Fruit fly (Drosophila melanogaster) whole organism, embryonic: Measurements from ENCODE around the gene Cdk5alpha.

Source experiments
- Blimp-1 ChIP-seq: fragments of 200-800 bp; sonication (Bioruptor generic); optimal IDR thresholded peaks from 3 replicates; lab custom pipeline; 2018; ENCODE audit warnings: missing biosample characterization, missing genetic modification characterization, mild to moderate bottlenecking, moderate library complexity, missing genetic modification reagents
- CG10209 ChIP-seq: fragments of 200-800 bp; sonication (Bioruptor generic); optimal IDR thresholded peaks from 3 replicates; lab custom pipeline; 2017; ENCODE audit warnings: missing biosample characterization, mild to moderate bottlenecking, missing genetic modification characterization, missing genetic modification reagents
- CG13624 ChIP-seq: fragments of 200-800 bp; sonication (Bioruptor generic); optimal IDR thresholded peaks from 2 replicates; lab custom pipeline; 2016; ENCODE audit warnings: missing biosample characterization, missing genetic modification characterization
- CG13775 ChIP-seq: fragments of 200-800 bp; sonication (Bioruptor generic); optimal IDR thresholded peaks from 3 replicates; lab custom pipeline; 2017; ENCODE audit warnings: missing biosample characterization, mild to moderate bottlenecking, missing genetic modification characterization
- CG15011 ChIP-seq: fragments of 200-800 bp; sonication (Bioruptor generic); optimal IDR thresholded peaks from 3 replicates; lab custom pipeline; 2018; ENCODE audit warnings: missing biosample characterization, mild to moderate bottlenecking, missing genetic modification characterization
- CG15073 ChIP-seq: fragments of 200-800 bp; sonication (Bioruptor generic); optimal IDR thresholded peaks from 2 replicates; lab custom pipeline; 2016; ENCODE audit warnings: missing biosample characterization, missing genetic modification characterization
- CG17186 ChIP-seq: fragments of 200-800 bp; sonication (Bioruptor generic); optimal IDR thresholded peaks from 3 replicates; lab custom pipeline; 2017; ENCODE audit warnings: missing biosample characterization, missing genetic modification reagents, missing genetic modification characterization
- CG17361 ChIP-seq: fragments of 200-800 bp; sonication (Bioruptor generic); IDR thresholded peaks from 3 replicates; pipeline ENCODE4 v1.3.6; 2022; ENCODE audit warnings: missing biosample characterization, missing genetic modification characterization
- CG17802 ChIP-seq: fragments of 200-800 bp; sonication (Bioruptor generic); optimal IDR thresholded peaks from 2 replicates; lab custom pipeline; 2018; ENCODE audit warnings: missing biosample characterization, mild to moderate bottlenecking, missing genetic modification characterization, moderate library complexity
- CG18476 ChIP-seq: fragments of 200-800 bp; sonication (Bioruptor generic); optimal IDR thresholded peaks from 2 replicates; lab custom pipeline; 2016; ENCODE audit warnings: missing biosample characterization, mild to moderate bottlenecking, missing genetic modification characterization
- CG31441 ChIP-seq: fragments of 200-800 bp; sonication (Bioruptor generic); IDR thresholded peaks from 2 replicates; pipeline ENCODE4 v1.3.6; 2022; ENCODE audit warnings: missing biosample characterization, missing genetic modification characterization
- CG3281 ChIP-seq: fragments of 200-800 bp; sonication (Bioruptor generic); optimal IDR thresholded peaks from 3 replicates; lab custom pipeline; 2017; ENCODE audit warnings: missing biosample characterization, mild to moderate bottlenecking, missing genetic modification characterization
- CG34422 ChIP-seq: fragments of 200-800 bp; sonication (Bioruptor generic); IDR thresholded peaks from 3 replicates; pipeline ENCODE4 v1.3.6; 2022; ENCODE audit warnings: missing biosample characterization, missing genetic modification characterization
- CG4730 ChIP-seq: fragments of 200-800 bp; sonication (Bioruptor generic); IDR thresholded peaks from 2 replicates; pipeline ENCODE4 v1.3.6; 2022; ENCODE audit warnings: missing biosample characterization, missing genetic modification characterization
- CG6683 ChIP-seq: fragments of 200-800 bp; sonication (Bioruptor generic); optimal IDR thresholded peaks from 2 replicates; lab custom pipeline; 2017; ENCODE audit warnings: missing biosample characterization, mild to moderate bottlenecking, missing genetic modification characterization, missing genetic modification reagents
- CG6854 ChIP-seq: fragments of 200-800 bp; sonication (Bioruptor generic); optimal IDR thresholded peaks from 3 replicates; lab custom pipeline; 2017; ENCODE audit warnings: missing biosample characterization, mild to moderate bottlenecking, missing genetic modification characterization
- CG7928 ChIP-seq: fragments of 200-800 bp; sonication (Bioruptor generic); optimal IDR thresholded peaks from 2 replicates; lab custom pipeline; 2017; ENCODE audit warnings: missing biosample characterization, mild to moderate bottlenecking, missing genetic modification characterization
- CG8290 ChIP-seq, 3 experiments: fragments of 200-800 bp; sonication (Bioruptor generic); optimal IDR thresholded peaks; 2 replicates each; lab custom pipeline; 2016 to 2019; ENCODE audit warnings: missing biosample characterization in 3 of 3, missing genetic modification characterization in 3 of 3, mild to moderate bottlenecking in 2 of 3, moderate library complexity in 1 of 3
- Chrac-16 ChIP-seq: fragments of 200-800 bp; sonication (Bioruptor generic); optimal IDR thresholded peaks from 3 replicates; lab custom pipeline; 2016; ENCODE audit warnings: missing biosample characterization, missing genetic modification characterization
- Eip74EF ChIP-seq, 2 experiments: fragments of 200-800 bp in 1 of 2; fragments of >200 bp in 1 of 2; sonication (Bioruptor generic) in 1 of 2; optimal IDR thresholded peaks; 2 replicates each; lab custom pipeline; 2017 to 2019; ENCODE audit warnings: missing biosample characterization in 2 of 2, missing genetic modification characterization in 2 of 2, mild to moderate bottlenecking in 1 of 2, moderate library complexity in 1 of 2
- Oli ChIP-seq: fragments of 200-800 bp; sonication (Bioruptor generic); optimal IDR thresholded peaks from 2 replicates; lab custom pipeline; 2018; ENCODE audit warnings: missing biosample characterization, mild to moderate bottlenecking, missing genetic modification characterization, moderate library complexity
- Ravus ChIP-seq: fragments of 200-800 bp; sonication (Bioruptor generic); IDR thresholded peaks from 2 replicates; pipeline ENCODE4 v1.3.6; 2022; ENCODE audit warnings: missing biosample characterization, missing genetic modification characterization
- Spps ChIP-seq: fragments of 200-800 bp; sonication (Bioruptor generic); optimal IDR thresholded peaks from 2 replicates; lab custom pipeline; 2018; ENCODE audit warnings: missing biosample characterization, mild to moderate bottlenecking, missing genetic modification characterization
- Sry-β ChIP-seq: fragments of 200-800 bp; sonication (Bioruptor generic); optimal IDR thresholded peaks from 2 replicates; lab custom pipeline; 2018; ENCODE audit warnings: missing biosample characterization, mild to moderate bottlenecking, missing genetic modification characterization, moderate library complexity
- Sry-δ ChIP-seq: fragments of 200-800 bp; sonication (Bioruptor generic); optimal IDR thresholded peaks from 2 replicates; lab custom pipeline; 2016; ENCODE audit warnings: missing biosample characterization, missing genetic modification characterization
- Tbp ChIP-seq: fragments of >200 bp; optimal IDR thresholded peaks from 2 replicates; lab custom pipeline; 2018; ENCODE audit warnings: missing biosample characterization, missing genetic modification characterization
- amos ChIP-seq: fragments of 200-800 bp; sonication (Bioruptor generic); IDR thresholded peaks from 2 replicates; pipeline ENCODE4 v1.3.6; 2022; ENCODE audit warnings: missing biosample characterization, missing genetic modification characterization; ENCODE audit not compliant: partially characterized antibody
- aop ChIP-seq: fragments of 200-800 bp; sonication (Bioruptor generic); IDR thresholded peaks from 2 replicates; pipeline ENCODE4 v1.3.6; 2022; ENCODE audit warnings: missing biosample characterization, missing genetic modification characterization
- ash1 ChIP-seq: fragments of 200-800 bp; sonication (Bioruptor generic); optimal IDR thresholded peaks from 2 replicates; lab custom pipeline; 2018; ENCODE audit warnings: missing biosample characterization, mild to moderate bottlenecking, missing genetic modification characterization
- az2 ChIP-seq: fragments of 200-800 bp; sonication (Bioruptor generic); optimal IDR thresholded peaks from 3 replicates; lab custom pipeline; 2016; ENCODE audit warnings: missing biosample characterization, missing genetic modification characterization
- chif ChIP-seq, 2 experiments: fragments of 200-800 bp; sonication (Bioruptor generic); optimal IDR thresholded peaks; 3 replicates each; lab custom pipeline; 2016; ENCODE audit warnings: missing biosample characterization in 2 of 2, missing genetic modification characterization in 2 of 2
- chinmo ChIP-seq: fragments of 200-800 bp; sonication (Bioruptor generic); IDR thresholded peaks from 4 replicates; pipeline ENCODE4 v1.3.6; 2022; ENCODE audit warnings: missing biosample characterization, missing genetic modification characterization; ENCODE audit not compliant: partially characterized antibody
- corto ChIP-seq: fragments of 200-800 bp; sonication (Bioruptor generic); optimal IDR thresholded peaks from 2 replicates; lab custom pipeline; 2016; ENCODE audit warnings: missing biosample characterization, mild to moderate bottlenecking, missing genetic modification characterization, moderate library complexity
- ems ChIP-seq: fragments of 200-800 bp; sonication (Bioruptor generic); optimal IDR thresholded peaks from 3 replicates; lab custom pipeline; 2016; ENCODE audit warnings: missing biosample characterization, missing genetic modification characterization
- fd3F ChIP-seq: fragments of 200-800 bp; sonication (Bioruptor generic); optimal IDR thresholded peaks from 2 replicates; lab custom pipeline; 2018; ENCODE audit warnings: missing biosample characterization, mild to moderate bottlenecking, missing genetic modification characterization, moderate library complexity
- hth ChIP-seq: fragments of >200 bp; optimal IDR thresholded peaks from 2 replicates; lab custom pipeline; 2017; ENCODE audit warnings: inconsistent platforms
- kni ChIP-seq: fragments of 200-800 bp; sonication (Bioruptor generic); optimal IDR thresholded peaks from 3 replicates; lab custom pipeline; 2017; ENCODE audit warnings: mild to moderate bottlenecking, missing biosample characterization, missing genetic modification reagents, missing genetic modification characterization
- lab ChIP-seq: fragments of 200-800 bp; sonication (Bioruptor generic); optimal IDR thresholded peaks from 3 replicates; lab custom pipeline; 2017; ENCODE audit warnings: missing biosample characterization, missing genetic modification characterization, mild to moderate bottlenecking, moderate library complexity, missing genetic modification reagents
- lbe ChIP-seq: fragments of 200-800 bp; sonication (Bioruptor generic); optimal IDR thresholded peaks from 2 replicates; lab custom pipeline; 2016; ENCODE audit warnings: missing biosample characterization, mild to moderate bottlenecking, missing genetic modification characterization
- nom ChIP-seq: fragments of 200-800 bp; sonication (Bioruptor generic); optimal IDR thresholded peaks from 2 replicates; lab custom pipeline; 2017; ENCODE audit warnings: missing biosample characterization, missing genetic modification characterization, mild to moderate bottlenecking, moderate library complexity, missing genetic modification reagents
- psq ChIP-seq: fragments of 200-800 bp; sonication (Bioruptor generic); optimal IDR thresholded peaks from 2 replicates; lab custom pipeline; 2017; ENCODE audit warnings: missing biosample characterization, missing genetic modification characterization
- ro ChIP-seq: fragments of 200-800 bp; sonication (Bioruptor generic); IDR thresholded peaks from 2 replicates; pipeline ENCODE4 v1.3.6; 2022; ENCODE audit warnings: missing biosample characterization, missing genetic modification characterization
- run ChIP-seq: fragments of 200-800 bp; sonication (Bioruptor generic); optimal IDR thresholded peaks from 3 replicates; lab custom pipeline; 2018; ENCODE audit warnings: missing biosample characterization, mild to moderate bottlenecking, missing genetic modification characterization
- salm ChIP-seq: fragments of 200-800 bp; sonication (Bioruptor generic); optimal IDR thresholded peaks from 2 replicates; lab custom pipeline; 2018; ENCODE audit warnings: missing biosample characterization, mild to moderate bottlenecking, missing genetic modification characterization
- sc ChIP-seq, 3 experiments: fragments of >200 bp in 2 of 3; fragments of 200-800 bp in 1 of 3; sonication (Bioruptor generic) in 1 of 3; optimal IDR thresholded peaks; 2 replicates in 2 of 3; 3 replicates in 1 of 3; lab custom pipeline; 2017; ENCODE audit warnings: mild to moderate bottlenecking in 1 of 3, missing biosample characterization in 1 of 3, missing genetic modification characterization in 1 of 3, missing genetic modification reagents in 1 of 3
- slou ChIP-seq: fragments of 200-800 bp; sonication (Bioruptor generic); optimal IDR thresholded peaks from 3 replicates; lab custom pipeline; 2016; ENCODE audit warnings: missing biosample characterization, missing genetic modification characterization
- toy ChIP-seq: fragments of 200-800 bp; sonication (Bioruptor generic); IDR thresholded peaks from 2 replicates; pipeline ENCODE4 v1.3.6; 2022; ENCODE audit warnings: missing biosample characterization, missing genetic modification characterization
- tx ChIP-seq: fragments of 200-800 bp; sonication (Bioruptor generic); optimal IDR thresholded peaks from 2 replicates; lab custom pipeline; 2016; ENCODE audit warnings: missing biosample characterization, missing genetic modification characterization
- vvl ChIP-seq: fragments of 200-800 bp; sonication (Bioruptor generic); IDR thresholded peaks from 2 replicates; pipeline ENCODE4 v1.3.6; 2022; ENCODE audit warnings: missing biosample characterization, missing genetic modification characterization
- wek ChIP-seq: fragments of 200-800 bp; sonication (Bioruptor generic); optimal IDR thresholded peaks from 3 replicates; lab custom pipeline; 2018; ENCODE audit warnings: missing biosample characterization, mild to moderate bottlenecking, missing genetic modification characterization, moderate library complexity

The Cdk5alpha gene

dm6 chr2L:10263343-10263744 is 47.4 kb downstream of the Cdk5alpha start, which contains the start of gene Rsf1:
TSS of gene Rsf1 (minus strand) at chr2L:10263554.
- TF ChIP-seq Tbp (no peak), CG13775 (GFP tag; lab: Kevin White, UChicago) (no peak), vvl (GFP tag; lab: Robert Waterston, UW) (peak; percentile 56; the same call in 1 of the 2 replicates), lab (no peak), ems (GFP tag; lab: Kevin White, UChicago) (no peak), az2 (no peak), CG4730 (GFP tag; lab: Robert Waterston, UW) (no peak), CG6683 (GFP tag; lab: Kevin White, UChicago) (no peak), Spps (no peak), Oli (tag; lab: Kevin White, UChicago) (no peak), Blimp-1 (GFP tag; lab: Kevin White, UChicago) (no peak), chif (GFP tag; optimal IDR thresholded peaks at IDR 0.05; lab: Kevin White, UChicago) (no peak), CG8290 (GFP tag; optimal IDR thresholded peaks at IDR 0.05; lab: Kevin White, UChicago) (no peak), CG8290 (tag; optimal IDR thresholded peaks at IDR 0.05; lab: Kevin White, UChicago) (no peak), amos (GFP tag; lab: Robert Waterston, UW) (no peak), Sry-δ (no peak), Ravus (GFP tag; lab: Robert Waterston, UW) (no peak), run (tag; lab: Kevin White, UChicago) (no peak), toy (no peak), sc (optimal IDR thresholded peaks at IDR 0.05; lab: Kevin White, UChicago) (no peak), sc (GFP tag; optimal IDR thresholded peaks at IDR 0.05; lab: Kevin White, UChicago) (no peak), wek (GFP tag; lab: Kevin White, UChicago) (peak; percentile 22), CG13624 (GFP tag; lab: Kevin White, UChicago) (no peak), ash1 (GFP tag; lab: Kevin White, UChicago) (no peak), tx (GFP tag; lab: Kevin White, UChicago) (no peak), CG6854 (GFP tag; lab: Kevin White, UChicago) (no peak), CG15011 (GFP tag; lab: Kevin White, UChicago) (no peak), fd3F (GFP tag; lab: Kevin White, UChicago) (no peak), hth (lab: Kevin White, UChicago) (no peak), chinmo (no peak), corto (GFP tag; lab: Kevin White, UChicago) (no peak), CG3281 (GFP tag; lab: Kevin White, UChicago) (peak; percentile 75), CG10209 (no peak), lbe (GFP tag; lab: Kevin White, UChicago) (no peak), CG17361 (GFP tag; lab: Robert Waterston, UW) (no peak), CG17186 (no peak), psq (GFP tag; lab: Kevin White, UChicago) (no peak), Chrac-16 (GFP tag; lab: Kevin White, UChicago) (no peak), CG31441 (GFP tag; lab: Robert Waterston, UW) (no peak), nom (peak; percentile 1), salm (tag; lab: Kevin White, UChicago) (no peak), Eip74EF (GFP tag; optimal IDR thresholded peaks at IDR 0.05; lab: Kevin White, UChicago) (no peak), CG17802 (tag; lab: Kevin White, UChicago) (peak; percentile 89), kni (GFP tag; lab: Kevin White, UChicago) (no peak), Sry-β (GFP tag; lab: Kevin White, UChicago) (no peak), slou (GFP tag; lab: Kevin White, UChicago) (no peak), CG15073 (no peak), CG34422 (no peak), CG18476 (GFP tag; lab: Kevin White, UChicago) (no peak), ro (GFP tag; lab: Robert Waterston, UW) (no peak), CG7928 (peak; percentile 63), aop (GFP tag; lab: Robert Waterston, UW) (no peak)
